Worm (Caenorhabditis elegans): Measurements from ENCODE around the gene gst-17.
"Not testable (repeated sequence)": the region's sequence is repeated elsewhere in the genome, so short reads cannot be mapped to it uniquely, and the experiment has no call there.

ce11 chrII:13658424-13658823, 27.8 kb upstream of the gst-17 start:
- TF ChIP-seq med-1 (GFP tag; optimal IDR thresholded peaks at IDR 0.05; ENCODE audit: insufficient read depth); ztf-23 (GFP tag; IDR thresholded peaks at IDR 0.05); tab-1 (GFP tag; IDR thresholded peaks at IDR 0.05): not testable (repeated sequence)
- peak; percentile 75; the same call in 1 of the 2 replicates for TF ChIP-seq flt-1 (GFP tag; IDR thresholded peaks at IDR 0.05)

Measured in whole organism, midembryonic.